Worm (Caenorhabditis elegans): Measurements from ENCODE around the gene acdh-7.

Gene acdh-7

ce11 chrX:17170401-17170800 is 46.5 kb downstream of the acdh-7 start:
- peak; percentile 86 for TF ChIP-seq ces-1 (GFP tag; optimal IDR thresholded peaks at IDR 0.05)
- no peak for TF ChIP-seq mls-2 (tag; optimal IDR thresholded peaks at IDR 0.05)
- no peak for TF ChIP-seq elt-1 (tag; optimal IDR thresholded peaks at IDR 0.05; ENCODE audit: borderline replicate concordance, insufficient read depth)

- TF ChIP-seq ham-2 (GFP tag; optimal IDR thresholded peaks at IDR 0.05) (no peak), pha-4 (tag; optimal IDR thresholded peaks at IDR 0.05) (no peak), unc-39 (tag; optimal IDR thresholded peaks at IDR 0.05) (no peak), lin-32 (GFP tag; optimal IDR thresholded peaks at IDR 0.05) (no peak), nhr-2 (tag; optimal IDR thresholded peaks at IDR 0.05) (no peak), nhr-12 (tag; optimal IDR thresholded peaks at IDR 0.05) (no peak), unc-62 (GFP tag; optimal IDR thresholded peaks at IDR 0.05) (no peak), elt-3 (tag; optimal IDR thresholded peaks at IDR 0.05) (no peak), bed-3 (GFP tag; optimal IDR thresholded peaks at IDR 0.05) (no peak), tbx-8 (GFP tag; optimal IDR thresholded peaks at IDR 0.05) (no peak)
Observed at ce11 chrX:17168086-17168485, 48.8 kb downstream of the acdh-7 start.

Data from whole organism, mixed stage, embryonic.